Worm (Caenorhabditis elegans) whole organism, L1 larva: ENCODE results near the gene ufd-1.

ENCODE experiments used
- ceh-82 ChIP-seq, 3 experiments: fragments of 150-350 bp in 1 of 3; sonication (generic microtip) in 2 of 3; optimal IDR thresholded peaks; 2 replicates each; lab custom pipeline; 2014 to 2017; ENCODE audit warnings: missing biosample characterization in 3 of 3, missing genetic modification characterization in 3 of 3
- lir-3 ChIP-seq: sonication (generic microtip); optimal IDR thresholded peaks from 2 replicates; lab custom pipeline; 2016; ENCODE audit warnings: mild to moderate bottlenecking, missing genetic modification characterization, moderate library complexity, missing compliant biosample characterization; ENCODE audit not compliant: poor library complexity
- mdl-1 ChIP-seq, 2 experiments: fragments of 150-350 bp; optimal IDR thresholded peaks; 2 replicates each; lab custom pipeline; 2014 to 2017; ENCODE audit warnings: missing biosample characterization in 2 of 2, missing genetic modification characterization in 2 of 2, inconsistent platforms in 1 of 2
- nhr-90 ChIP-seq: sonication (generic microtip); optimal IDR thresholded peaks from 2 replicates; lab custom pipeline; 2016; ENCODE audit warnings: mild to moderate bottlenecking, missing genetic modification characterization, missing compliant biosample characterization; ENCODE audit not compliant: poor library complexity

ce11 chrIV:12302885-12303284, 27.8 kb downstream of the ufd-1 start:
- TF ChIP-seq lir-3 (tag; lab: Kevin White, UChicago) (no peak), nhr-90 (tag; lab: Kevin White, UChicago) (no peak), ceh-82 (tag; optimal IDR thresholded peaks at IDR 0.05; lab: Kevin White, UChicago) (no peak), mdl-1 (tag; optimal IDR thresholded peaks at IDR 0.05; lab: Kevin White, UChicago) (no peak)
